Worm (Caenorhabditis elegans): ENCODE data around the gene stdh-3.

The stdh-3 gene

ce11 chrV:13890473-13890872 is 13.9 kb upstream of the stdh-3 start, which contains the start of gene lbp-8:
Gene lbp-8, plus strand, starts transcription at chrV:13890773.
- TF ChIP-seq F33H1.4 (GFP tag; IDR thresholded peaks at IDR 0.05) (no peak), hlh-12 (tag; optimal IDR thresholded peaks at IDR 0.05) (no peak), akir-1 (GFP tag; optimal IDR thresholded peaks at IDR 0.05) (no peak), madf-10 (tag; optimal IDR thresholded peaks at IDR 0.05) (no peak), pbrm-1 (GFP tag; IDR thresholded peaks at IDR 0.05) (no peak), dpl-1 (GFP tag; optimal IDR thresholded peaks at IDR 0.05) (no peak), nhr-90 (tag; optimal IDR thresholded peaks at IDR 0.05) (no peak), bed-2 (GFP tag; IDR thresholded peaks at IDR 0.05) (no peak), snpc-1.1 (tag; optimal IDR thresholded peaks at IDR 0.05; ENCODE audit: insufficient read depth) (no peak), egrh-3 (GFP tag; IDR thresholded peaks at IDR 0.05) (no peak), ets-4 (GFP tag; optimal IDR thresholded peaks at IDR 0.05) (no peak), egl-18 (GFP tag; IDR thresholded peaks at IDR 0.05) (no peak), efl-1 (GFP tag; optimal IDR thresholded peaks at IDR 0.05) (no peak)

- TF ChIP-seq hlh-12 (tag; optimal IDR thresholded peaks at IDR 0.05) = no peak
- no peak for TF ChIP-seq attf-5 (GFP tag; optimal IDR thresholded peaks at IDR 0.05)
- no peak for TF ChIP-seq sptf-2 (GFP tag; optimal IDR thresholded peaks at IDR 0.05)
- TF ChIP-seq let-607 (tag; optimal IDR thresholded peaks at IDR 0.05) = no peak
- TF ChIP-seq madf-6 (GFP tag; IDR thresholded peaks at IDR 0.05) = no peak
- TF ChIP-seq nhr-80 (tag; optimal IDR thresholded peaks at IDR 0.05) = peak; percentile 52
- no peak for TF ChIP-seq mes-4 (tag; optimal IDR thresholded peaks at IDR 0.05)
Measured at ce11 chrV:13891489-13891888, 12.9 kb upstream of the stdh-3 start.

- TF ChIP-seq snpc-3.4 (tag; optimal IDR thresholded peaks at IDR 0.05) = no peak
- no peak for TF ChIP-seq ekl-4 (GFP tag; IDR thresholded peaks at IDR 0.05)
- no peak for TF ChIP-seq nhr-179 (tag; optimal IDR thresholded peaks at IDR 0.05)
- TF ChIP-seq efl-1 (GFP tag; optimal IDR thresholded peaks at IDR 0.05) = no peak
- TF ChIP-seq mcd-1 (GFP tag; IDR thresholded peaks at IDR 0.05) = peak; percentile 53
- no peak for TF ChIP-seq ceh-91 (GFP tag; IDR thresholded peaks at IDR 0.05)
- no peak for TF ChIP-seq tbp1 (GFP tag; optimal IDR thresholded peaks at IDR 0.05)
- peak; percentile 65 for TF ChIP-seq atf-7 (tag; optimal IDR thresholded peaks at IDR 0.05)
- TF ChIP-seq zim-3 (tag; optimal IDR thresholded peaks at IDR 0.05) = no peak
- peak in 1 of 3 experiments; percentile 29 for TF ChIP-seq lin-35 (GFP tag; optimal IDR thresholded peaks at IDR 0.05)
- TF ChIP-seq D2030.7 (GFP tag; IDR thresholded peaks at IDR 0.05) = no peak
- TF ChIP-seq B0261.1 (tag; optimal IDR thresholded peaks at IDR 0.05) = no peak
- TF ChIP-seq lin-40 (tag; optimal IDR thresholded peaks at IDR 0.05) = peak; percentile 47
- TF ChIP-seq madf-8 (GFP tag; conservative IDR thresholded peaks at IDR 0.05) = no peak
- peak; percentile 1 for TF ChIP-seq attf-5 (GFP tag; optimal IDR thresholded peaks at IDR 0.05)
- TF ChIP-seq gei-17 (GFP tag; optimal IDR thresholded peaks at IDR 0.05) = no peak
- no peak for TF ChIP-seq hsf-1 (GFP tag; IDR thresholded peaks at IDR 0.05)
- peak; percentile 40 for TF ChIP-seq ztf-26 (tag; optimal IDR thresholded peaks at IDR 0.05)
- peak; percentile 86 for TF ChIP-seq nhr-80 (tag; optimal IDR thresholded peaks at IDR 0.05)
- no peak for TF ChIP-seq attf-3 (GFP tag; conservative IDR thresholded peaks at IDR 0.05)
- TF ChIP-seq lag-1 (GFP tag; IDR thresholded peaks at IDR 0.05) = no peak
- no peak for TF ChIP-seq zfh-2 (GFP tag; conservative IDR thresholded peaks at IDR 0.05)
- no peak for TF ChIP-seq ceh-40 (GFP tag; IDR thresholded peaks at IDR 0.05)
Measured at ce11 chrV:13892457-13893375, 11.7 kb upstream of the stdh-3 start, which contains the start of gene sptl-3. Gene sptl-3, plus strand, starts transcription at chrV:13893325.
